Fruit fly (Drosophila melanogaster) whole organism, embryonic: ENCODE results near the gene Tsp5D.
A peak's percentile ranks its signal among the peaks of the same experiment; 100 is the strongest.

Experiments used
- B-H1 ChIP-seq: fragments of 200-800 bp; sonication (Bioruptor generic); IDR thresholded peaks from 3 replicates; pipeline ENCODE4 v1.3.6; 2022; ENCODE audit warnings: missing biosample characterization, missing genetic modification characterization
- CG1024 ChIP-seq: fragments of 200-800 bp; sonication (Bioruptor generic); IDR thresholded peaks from 2 replicates; pipeline ENCODE4 v1.3.6; 2022; ENCODE audit warnings: missing biosample characterization, missing genetic modification characterization
- CG11398 ChIP-seq: fragments of 200-800 bp; sonication (Bioruptor generic); optimal IDR thresholded peaks from 2 replicates; lab custom pipeline; 2016; ENCODE audit warnings: missing biosample characterization, missing genetic modification characterization
- CG11504 ChIP-seq: fragments of 200-800 bp; sonication (Bioruptor generic); optimal IDR thresholded peaks from 3 replicates; lab custom pipeline; 2019; ENCODE audit warnings: missing biosample characterization, mild to moderate bottlenecking, missing genetic modification characterization, moderate library complexity
- CG1233 ChIP-seq: fragments of 200-800 bp; sonication (Bioruptor generic); optimal IDR thresholded peaks from 4 replicates; lab custom pipeline; 2018; ENCODE audit warnings: missing biosample characterization, mild to moderate bottlenecking, missing genetic modification characterization
- CG12391 ChIP-seq: fragments of 200-800 bp; sonication (Bioruptor generic); optimal IDR thresholded peaks from 3 replicates; lab custom pipeline; 2018; ENCODE audit warnings: missing biosample characterization, mild to moderate bottlenecking, missing genetic modification characterization, moderate library complexity
- CG12659 ChIP-seq: fragments of 200-800 bp; sonication (Bioruptor generic); optimal IDR thresholded peaks from 3 replicates; lab custom pipeline; 2017; ENCODE audit warnings: mild to moderate bottlenecking, missing biosample characterization, missing genetic modification reagents, missing genetic modification characterization
- CG13894 ChIP-seq: fragments of 200-800 bp; sonication (Bioruptor generic); optimal IDR thresholded peaks from 3 replicates; lab custom pipeline; 2018; ENCODE audit warnings: missing biosample characterization, mild to moderate bottlenecking, missing genetic modification characterization, moderate library complexity
- CG1603 ChIP-seq: fragments of 200-800 bp; sonication (Bioruptor generic); optimal IDR thresholded peaks from 2 replicates; lab custom pipeline; 2019; ENCODE audit warnings: missing biosample characterization, mild to moderate bottlenecking, missing genetic modification characterization, moderate library complexity
- CG16863 ChIP-seq: fragments of 200-800 bp; sonication (Bioruptor generic); optimal IDR thresholded peaks from 3 replicates; lab custom pipeline; 2016; ENCODE audit warnings: missing biosample characterization, missing genetic modification characterization
- CG2678 ChIP-seq: fragments of 200-800 bp; sonication (Bioruptor generic); optimal IDR thresholded peaks from 3 replicates; lab custom pipeline; 2019; ENCODE audit warnings: missing biosample characterization, mild to moderate bottlenecking, missing genetic modification characterization, moderate library complexity
- CG2712 ChIP-seq: fragments of 200-800 bp; optimal IDR thresholded peaks from 3 replicates; lab custom pipeline; 2019; ENCODE audit warnings: missing biosample characterization, mild to moderate bottlenecking, missing genetic modification characterization, moderate library complexity
- CG2889 ChIP-seq: fragments of 200-800 bp; sonication (Bioruptor generic); IDR thresholded peaks from 3 replicates; pipeline ENCODE4 v1.3.6; 2022; ENCODE audit warnings: missing biosample characterization, missing genetic modification characterization
- CG31441 ChIP-seq: fragments of 200-800 bp; sonication (Bioruptor generic); IDR thresholded peaks from 2 replicates; pipeline ENCODE4 v1.3.6; 2022; ENCODE audit warnings: missing biosample characterization, missing genetic modification characterization
- CG3281 ChIP-seq: fragments of 200-800 bp; sonication (Bioruptor generic); optimal IDR thresholded peaks from 3 replicates; lab custom pipeline; 2017; ENCODE audit warnings: missing biosample characterization, mild to moderate bottlenecking, missing genetic modification characterization
- CG3995 ChIP-seq: fragments of 200-800 bp; sonication (Bioruptor generic); optimal IDR thresholded peaks from 3 replicates; lab custom pipeline; 2016; ENCODE audit warnings: missing biosample characterization, missing genetic modification characterization
- CG43689 ChIP-seq: fragments of 200-800 bp; sonication (Bioruptor generic); IDR thresholded peaks from 2 replicates; pipeline ENCODE4 v1.3.6; 2022; ENCODE audit warnings: missing biosample characterization, missing genetic modification characterization
- CG4820 ChIP-seq: fragments of 200-800 bp; sonication (Bioruptor generic); optimal IDR thresholded peaks from 3 replicates; lab custom pipeline; 2016; ENCODE audit warnings: missing biosample characterization, missing genetic modification characterization
- CG8765 ChIP-seq: fragments of 200-800 bp; sonication (Bioruptor generic); IDR thresholded peaks from 2 replicates; pipeline ENCODE4 v1.3.6; 2022; ENCODE audit warnings: missing biosample characterization, missing genetic modification characterization
- CG9437 ChIP-seq: fragments of 200-800 bp; sonication (Bioruptor generic); optimal IDR thresholded peaks from 2 replicates; lab custom pipeline; 2018; ENCODE audit warnings: missing biosample characterization, mild to moderate bottlenecking, missing genetic modification characterization
- CTCF ChIP-seq: fragments of 200-800 bp; sonication (Bioruptor generic); optimal IDR thresholded peaks from 2 replicates; lab custom pipeline; 2017; ENCODE audit warnings: missing biosample characterization, mild to moderate bottlenecking, missing genetic modification characterization, moderate library complexity
- CoRest ChIP-seq: fragments of 200-800 bp; sonication (Bioruptor generic); optimal IDR thresholded peaks from 3 replicates; lab custom pipeline; 2018; ENCODE audit warnings: missing biosample characterization, mild to moderate bottlenecking, missing genetic modification characterization, moderate library complexity
- Eip74EF ChIP-seq, 2 experiments: fragments of 200-800 bp in 1 of 2; fragments of >200 bp in 1 of 2; sonication (Bioruptor generic) in 1 of 2; optimal IDR thresholded peaks; 2 replicates each; lab custom pipeline; 2017 to 2019; ENCODE audit warnings: missing biosample characterization in 2 of 2, missing genetic modification characterization in 2 of 2, mild to moderate bottlenecking in 1 of 2, moderate library complexity in 1 of 2
- Gsc ChIP-seq: fragments of 200-800 bp; sonication (Bioruptor generic); IDR thresholded peaks from 2 replicates; pipeline ENCODE4 v1.3.6; 2022; ENCODE audit warnings: missing biosample characterization, missing genetic modification characterization
- HLH54F ChIP-seq: fragments of 200-800 bp; sonication (Bioruptor generic); optimal IDR thresholded peaks from 3 replicates; lab custom pipeline; 2016; ENCODE audit warnings: missing biosample characterization, missing genetic modification characterization
- Hand ChIP-seq: fragments of 200-800 bp; sonication (Bioruptor generic); optimal IDR thresholded peaks from 2 replicates; lab custom pipeline; 2017; ENCODE audit warnings: mild to moderate bottlenecking, missing biosample characterization, missing genetic modification reagents, missing genetic modification characterization
- Hr3 ChIP-seq: fragments of 200-800 bp; sonication (Bioruptor generic); optimal IDR thresholded peaks from 3 replicates; lab custom pipeline; 2016; ENCODE audit warnings: missing biosample characterization, missing genetic modification characterization
- Lpt ChIP-seq: fragments of >200 bp; optimal IDR thresholded peaks from 2 replicates; lab custom pipeline; 2018; ENCODE audit warnings: missing biosample characterization, missing genetic modification characterization
- Med ChIP-seq: fragments of 200-800 bp; sonication (Bioruptor generic); peaks from one replicate; lab custom pipeline; 2016; ENCODE audit warnings: missing biosample characterization, missing genetic modification characterization, mild to moderate bottlenecking, inconsistent platforms, moderate library complexity
- Rfx ChIP-seq: fragments of 200-800 bp; sonication (Bioruptor generic); IDR thresholded peaks from 2 replicates; pipeline ENCODE4 v1.3.6; 2022; ENCODE audit warnings: missing biosample characterization, missing genetic modification characterization
- amos ChIP-seq: fragments of 200-800 bp; sonication (Bioruptor generic); IDR thresholded peaks from 2 replicates; pipeline ENCODE4 v1.3.6; 2022; ENCODE audit warnings: missing biosample characterization, missing genetic modification characterization; ENCODE audit not compliant: partially characterized antibody
- bbx ChIP-seq: fragments of 200-800 bp; sonication (Bioruptor generic); IDR thresholded peaks from 2 replicates; pipeline ENCODE4 v1.3.6; 2022; ENCODE audit warnings: missing biosample characterization, missing genetic modification characterization; ENCODE audit not compliant: partially characterized antibody
- bcd ChIP-seq: fragments of 200-800 bp; sonication (Bioruptor generic); optimal IDR thresholded peaks from 2 replicates; lab custom pipeline; 2017; ENCODE audit warnings: missing biosample characterization, mild to moderate bottlenecking, missing genetic modification characterization
- bowl ChIP-seq: fragments of 200-800 bp; sonication (Bioruptor generic); IDR thresholded peaks from 2 replicates; pipeline ENCODE4 v1.3.6; 2022; ENCODE audit warnings: missing biosample characterization, missing genetic modification characterization
- bsh ChIP-seq, 2 experiments: fragments of 200-800 bp; sonication (Bioruptor generic); optimal IDR thresholded peaks; 2 replicates each; lab custom pipeline; 2017 to 2018; ENCODE audit warnings: mild to moderate bottlenecking in 2 of 2, missing biosample characterization in 2 of 2, missing genetic modification characterization in 2 of 2, moderate library complexity in 1 of 2
- croc ChIP-seq: fragments of 200-800 bp; sonication (Bioruptor generic); conservative IDR thresholded peaks from 3 replicates; pipeline ENCODE4 v1.3.6; 2022; ENCODE audit warnings: missing biosample characterization, missing genetic modification characterization
- dmrt99B ChIP-seq: fragments of 200-800 bp; sonication (Bioruptor generic); optimal IDR thresholded peaks from 2 replicates; lab custom pipeline; 2018; ENCODE audit warnings: missing biosample characterization, mild to moderate bottlenecking, missing genetic modification characterization, moderate library complexity
- dysf ChIP-seq: fragments of 200-800 bp; sonication (Bioruptor generic); IDR thresholded peaks from 3 replicates; pipeline ENCODE4 v1.3.6; 2022; ENCODE audit warnings: missing biosample characterization, missing genetic modification characterization
- exex ChIP-seq: fragments of 200-800 bp; sonication (Bioruptor generic); optimal IDR thresholded peaks from 4 replicates; lab custom pipeline; 2018; ENCODE audit warnings: missing biosample characterization, mild to moderate bottlenecking, missing genetic modification characterization, moderate library complexity
- fd3F ChIP-seq: fragments of 200-800 bp; sonication (Bioruptor generic); optimal IDR thresholded peaks from 2 replicates; lab custom pipeline; 2018; ENCODE audit warnings: missing biosample characterization, mild to moderate bottlenecking, missing genetic modification characterization, moderate library complexity
- grau ChIP-seq: fragments of 200-800 bp; optimal IDR thresholded peaks from 3 replicates; lab custom pipeline; 2019; ENCODE audit warnings: missing biosample characterization, mild to moderate bottlenecking, missing genetic modification characterization, moderate library complexity
- jigr1 ChIP-seq: fragments of 200-800 bp; sonication (Bioruptor generic); IDR thresholded peaks from 3 replicates; pipeline ENCODE4 v1.3.6; 2022; ENCODE audit warnings: missing biosample characterization, missing genetic modification characterization
- p53 ChIP-seq: fragments of 200-800 bp; sonication (Bioruptor generic); optimal IDR thresholded peaks from 2 replicates; lab custom pipeline; 2016; ENCODE audit warnings: missing biosample characterization, missing genetic modification characterization
- prd ChIP-seq, 3 experiments: fragments of >200 bp in 2 of 3; fragments of 200-800 bp in 1 of 3; sonication (Bioruptor generic) in 1 of 3; optimal IDR thresholded peaks in 2 of 3; IDR thresholded peaks in 1 of 3; 2 replicates in 2 of 3; 3 replicates in 1 of 3; pipeline versions ENCODE4 v1.3.6 to Lab custom; 2017 to 2022; ENCODE audit warnings: missing biosample characterization in 1 of 3, missing genetic modification characterization in 1 of 3
- salm ChIP-seq: fragments of 200-800 bp; sonication (Bioruptor generic); optimal IDR thresholded peaks from 2 replicates; lab custom pipeline; 2018; ENCODE audit warnings: missing biosample characterization, mild to moderate bottlenecking, missing genetic modification characterization
- scrt ChIP-seq: fragments of 200-800 bp; sonication (Bioruptor generic); optimal IDR thresholded peaks from 2 replicates; lab custom pipeline; 2018; ENCODE audit warnings: missing biosample characterization, mild to moderate bottlenecking, missing genetic modification characterization, moderate library complexity
- sens ChIP-seq: fragments of 200-800 bp; sonication (Bioruptor generic); peaks from one replicate; lab custom pipeline; 2016; ENCODE audit warnings: missing biosample characterization, missing genetic modification characterization

Tsp5D gene

DNA sequence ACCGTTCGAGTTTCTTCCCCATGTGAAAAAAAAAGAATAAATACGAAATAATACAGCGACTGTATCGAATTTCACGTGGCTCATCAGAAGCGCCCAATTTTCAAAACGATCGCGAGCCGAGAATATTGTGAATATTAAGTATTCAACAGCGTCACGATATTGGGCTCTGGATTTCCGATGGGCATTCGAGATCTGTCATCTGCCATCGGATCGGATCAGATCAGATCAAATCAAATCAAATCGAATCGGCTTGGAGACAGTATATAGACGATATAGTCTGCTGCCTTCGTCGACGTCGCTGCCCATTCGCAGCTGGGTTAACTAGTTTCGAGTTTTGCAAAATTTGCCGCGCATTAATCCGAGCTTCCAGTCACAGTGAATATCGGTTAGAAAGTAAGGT, 19.9 kb upstream of the Tsp5D start:
- no peak for TF ChIP-seq bowl (GFP tag; lab: Robert Waterston, UW)
- peak; percentile 98 for TF ChIP-seq CG13894 (tag; lab: Kevin White, UChicago)
- TF ChIP-seq, all 482 proteins: peak for 1

DNA sequence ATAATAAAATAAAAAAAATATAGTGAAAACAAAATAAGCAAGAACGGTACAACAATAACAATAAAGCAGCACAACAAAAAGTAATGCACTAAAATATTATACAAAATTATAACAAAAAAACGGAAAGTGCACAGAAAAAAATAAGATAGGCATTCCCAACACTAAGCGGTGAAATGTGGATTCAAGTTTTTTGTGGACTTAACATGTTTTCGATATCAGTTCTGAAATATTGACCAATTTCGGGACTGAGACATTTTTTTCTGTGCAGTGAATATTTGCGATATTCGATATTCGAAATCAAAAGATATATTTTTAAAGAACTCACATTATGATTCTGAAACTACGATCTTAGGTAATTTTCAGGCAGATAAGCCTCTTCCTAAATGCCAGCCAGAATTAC, 19.4 kb upstream of the Tsp5D start:
- TF ChIP-seq CG2889 (GFP tag; lab: Robert Waterston, UW) (no peak), CG11398 (GFP tag; lab: Kevin White, UChicago) (no peak), bowl (GFP tag; lab: Robert Waterston, UW) (no peak), Med (GFP tag; lab: Kevin White, UChicago) (peak; percentile 11), Rfx (GFP tag; lab: Robert Waterston, UW) (0 out of 2 replicates have a peak, but pooled peaks have one; percentile 13), bbx (GFP tag; lab: Robert Waterston, UW) (no peak), fd3F (GFP tag; lab: Kevin White, UChicago) (no peak), HLH54F (GFP tag; lab: Kevin White, UChicago) (no peak), CG3995 (no peak), bsh (GFP tag; optimal IDR thresholded peaks at IDR 0.05; lab: Kevin White, UChicago) (no peak), jigr1 (GFP tag; lab: Robert Waterston, UW) (no peak), croc (GFP tag; lab: Robert Waterston, UW) (no peak), B-H1 (GFP tag; lab: Robert Waterston, UW) (no peak), sens (GFP tag; lab: Kevin White, UChicago) (peak; percentile 35), Eip74EF (GFP tag; optimal IDR thresholded peaks at IDR 0.05; lab: Kevin White, UChicago) (no peak)
- TF ChIP-seq, all 482 proteins: peak for 3

DNA sequence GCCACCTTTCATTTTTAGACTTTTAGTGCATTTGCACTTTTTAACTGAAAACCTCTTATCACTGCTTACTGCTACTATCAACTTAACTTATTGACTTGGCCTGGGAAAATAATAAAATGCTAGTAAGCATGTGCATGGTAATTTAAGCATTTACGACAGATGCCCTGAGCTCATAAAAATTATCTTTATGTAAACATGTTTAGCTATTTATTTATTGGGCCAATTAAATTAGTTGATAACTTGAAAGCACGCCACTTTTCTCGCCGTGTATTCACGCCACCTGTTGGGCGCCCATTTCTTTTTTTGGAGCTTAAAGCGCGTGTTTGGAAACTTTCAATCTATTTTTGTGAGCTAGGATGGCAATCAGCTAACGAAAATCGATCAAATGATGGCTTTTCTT, 17.6 kb upstream of the Tsp5D start:
- peak; percentile 11 for TF ChIP-seq CG12391 (tag; lab: Kevin White, UChicago)
- peak; percentile 57 for TF ChIP-seq scrt
- peak; percentile 2 for TF ChIP-seq CG12659 (GFP tag; lab: Kevin White, UChicago)
- peak; percentile 10 for TF ChIP-seq CoRest
- no peak for TF ChIP-seq CG43689 (GFP tag; lab: Robert Waterston, UW)
- TF ChIP-seq Lpt (GFP tag; lab: Kevin White, UChicago), result no peak
- no peak for TF ChIP-seq CG1024 (GFP tag; lab: Robert Waterston, UW)
- TF ChIP-seq CG8765 (GFP tag; lab: Robert Waterston, UW), result no peak
- TF ChIP-seq prd (optimal IDR thresholded peaks at IDR 0.05; lab: Kevin White, UChicago), result no peak
- no peak for TF ChIP-seq prd (GFP tag; IDR thresholded peaks at IDR 0.05; lab: Robert Waterston, UW)
- TF ChIP-seq Gsc (GFP tag; lab: Robert Waterston, UW), result no peak
- peak; percentile 16 for TF ChIP-seq CG1603 (tag; lab: Kevin White, UChicago)
- peak; percentile 9 for TF ChIP-seq CG2712
- TF ChIP-seq dmrt99B (tag; lab: Kevin White, UChicago), result peak; percentile 49
- TF ChIP-seq amos (GFP tag; lab: Robert Waterston, UW), result no peak
- peak in 1 of 2 experiments; percentile 18 for TF ChIP-seq bsh (GFP tag; optimal IDR thresholded peaks at IDR 0.05; lab: Kevin White, UChicago)
- TF ChIP-seq p53 (GFP tag; lab: Kevin White, UChicago), result no peak
- peak; percentile 58 for TF ChIP-seq CG11504 (tag; lab: Kevin White, UChicago)
- peak; percentile 23 for TF ChIP-seq CG9437 (GFP tag; lab: Kevin White, UChicago)
- TF ChIP-seq CG16863 (GFP tag; lab: Kevin White, UChicago), result peak; percentile 5
- TF ChIP-seq dysf, result peak; percentile 47; the same call in 1 of the 3 replicates
- peak; percentile 61 for TF ChIP-seq CG2678 (tag; lab: Kevin White, UChicago)
- peak; percentile 19 for TF ChIP-seq salm (tag; lab: Kevin White, UChicago)
- peak; percentile 3 for TF ChIP-seq Hr3
- peak in 1 of 2 experiments; percentile 7 for TF ChIP-seq Eip74EF (GFP tag; optimal IDR thresholded peaks at IDR 0.05; lab: Kevin White, UChicago)
- TF ChIP-seq exex (tag; lab: Kevin White, UChicago), result no peak
- peak; percentile 18 for TF ChIP-seq CG3281 (GFP tag; lab: Kevin White, UChicago)
- TF ChIP-seq CG4820 (GFP tag; lab: Kevin White, UChicago), result no peak
- TF ChIP-seq Hand, result peak; percentile 19
- 0 out of 2 replicates have a peak, but pooled peaks have one; percentile 21 for TF ChIP-seq CG31441 (GFP tag; lab: Robert Waterston, UW)
- TF ChIP-seq CTCF (GFP tag; lab: Kevin White, UChicago), result peak; percentile 61
- TF ChIP-seq CG1233 (GFP tag; lab: Kevin White, UChicago), result peak; percentile 16
- peak; percentile 42 for TF ChIP-seq grau
- TF ChIP-seq bcd (GFP tag; lab: Kevin White, UChicago), result peak; percentile 31
